Fruit fly (Drosophila melanogaster) whole organism, embryonic: ENCODE measurements around the gene Klp10A.

Source experiments
- Atf6 ChIP-seq: fragments of 200-800 bp; sonication (Bioruptor generic); IDR thresholded peaks from 2 replicates; pipeline ENCODE4 v1.3.6; 2022; ENCODE audit warnings: missing biosample characterization, missing genetic modification characterization
- CG11085 ChIP-seq: fragments of 200-800 bp; sonication (Bioruptor generic); IDR thresholded peaks from 2 replicates; pipeline ENCODE4 v1.3.6; 2022; ENCODE audit warnings: missing biosample characterization, missing genetic modification characterization
- CG11695 ChIP-seq: fragments of 200-800 bp; sonication (Bioruptor generic); IDR thresholded peaks from 3 replicates; pipeline ENCODE4 v1.3.6; 2022; ENCODE audit warnings: missing biosample characterization, missing genetic modification characterization
- CG12942 ChIP-seq: fragments of 200-800 bp; sonication (Bioruptor generic); optimal IDR thresholded peaks from 3 replicates; lab custom pipeline; 2016; ENCODE audit warnings: missing biosample characterization, missing genetic modification characterization
- CG15269 ChIP-seq: fragments of 200-800 bp; sonication (Bioruptor generic); optimal IDR thresholded peaks from 2 replicates; lab custom pipeline; 2018; ENCODE audit warnings: missing biosample characterization, mild to moderate bottlenecking, missing genetic modification characterization, moderate library complexity
- CG17829 ChIP-seq: fragments of 200-800 bp; optimal IDR thresholded peaks from 2 replicates; lab custom pipeline; 2019; ENCODE audit warnings: missing biosample characterization, mild to moderate bottlenecking, missing genetic modification characterization, moderate library complexity
- CG30403 ChIP-seq: fragments of 200-800 bp; sonication (Bioruptor generic); optimal IDR thresholded peaks from 3 replicates; lab custom pipeline; 2016; ENCODE audit warnings: missing biosample characterization, missing genetic modification characterization
- CG31388 ChIP-seq: fragments of 200-800 bp; sonication (Bioruptor generic); optimal IDR thresholded peaks from 2 replicates; lab custom pipeline; 2016; ENCODE audit warnings: missing biosample characterization, missing genetic modification characterization
- CG33213 ChIP-seq: fragments of 200-800 bp; sonication (Bioruptor generic); optimal IDR thresholded peaks from 3 replicates; lab custom pipeline; 2016; ENCODE audit warnings: missing biosample characterization, missing genetic modification characterization
- CG3726 ChIP-seq: fragments of 200-800 bp; sonication (Bioruptor generic); IDR thresholded peaks from 3 replicates; pipeline ENCODE4, ENCODE4 v1.3.6; 2022; ENCODE audit warnings: missing biosample characterization, missing genetic modification characterization
- CG3847 ChIP-seq: fragments of 200-800 bp; sonication (Bioruptor generic); IDR thresholded peaks from 2 replicates; pipeline ENCODE4 v1.3.6; 2022; ENCODE audit warnings: missing biosample characterization, missing genetic modification characterization
- CG4404 ChIP-seq: fragments of 200-800 bp; sonication (Bioruptor generic); IDR thresholded peaks from 2 replicates; pipeline ENCODE4 v1.3.6; 2022; ENCODE audit warnings: missing biosample characterization, missing genetic modification characterization
- CG6813 ChIP-seq: fragments of 200-800 bp; sonication (Bioruptor generic); optimal IDR thresholded peaks from 2 replicates; lab custom pipeline; 2017; ENCODE audit warnings: missing biosample characterization, missing genetic modification characterization, mild to moderate bottlenecking, moderate library complexity, missing genetic modification reagents
- CG7556 ChIP-seq: fragments of 200-800 bp; sonication (Bioruptor generic); optimal IDR thresholded peaks from 2 replicates; lab custom pipeline; 2017; ENCODE audit warnings: missing biosample characterization, mild to moderate bottlenecking, missing genetic modification characterization
- CG7839 ChIP-seq: fragments of 200-800 bp; sonication (Bioruptor generic); optimal IDR thresholded peaks from 3 replicates; lab custom pipeline; 2018; ENCODE audit warnings: missing biosample characterization, mild to moderate bottlenecking, missing genetic modification characterization, moderate library complexity
- CG7928 ChIP-seq: fragments of 200-800 bp; sonication (Bioruptor generic); optimal IDR thresholded peaks from 2 replicates; lab custom pipeline; 2017; ENCODE audit warnings: missing biosample characterization, mild to moderate bottlenecking, missing genetic modification characterization
- CG7987 ChIP-seq: fragments of 200-800 bp; sonication (Bioruptor generic); optimal IDR thresholded peaks from 2 replicates; lab custom pipeline; 2018; ENCODE audit warnings: missing biosample characterization, mild to moderate bottlenecking, missing genetic modification characterization, moderate library complexity
- CG8765 ChIP-seq: fragments of 200-800 bp; sonication (Bioruptor generic); IDR thresholded peaks from 2 replicates; pipeline ENCODE4 v1.3.6; 2022; ENCODE audit warnings: missing biosample characterization, missing genetic modification characterization
- CG9215 ChIP-seq: fragments of 200-800 bp; sonication (Bioruptor generic); IDR thresholded peaks from 2 replicates; pipeline ENCODE4 v1.3.6; 2022; ENCODE audit warnings: missing biosample characterization, missing genetic modification characterization
- Chrac-16 ChIP-seq: fragments of 200-800 bp; sonication (Bioruptor generic); optimal IDR thresholded peaks from 3 replicates; lab custom pipeline; 2016; ENCODE audit warnings: missing biosample characterization, missing genetic modification characterization
- Dbx ChIP-seq: fragments of 200-800 bp; sonication (Bioruptor generic); IDR thresholded peaks from 3 replicates; pipeline ENCODE4 v1.3.6; 2022; ENCODE audit warnings: missing biosample characterization, missing genetic modification characterization
- Dfd ChIP-seq, 2 experiments: fragments of >200 bp; optimal IDR thresholded peaks; 2 replicates each; lab custom pipeline; 2017; ENCODE audit warnings: missing biosample characterization in 2 of 2, missing genetic modification characterization in 2 of 2
- Dref ChIP-seq: fragments of 200-800 bp; sonication (Bioruptor generic); IDR thresholded peaks from 2 replicates; pipeline ENCODE4 v1.3.6; 2022; ENCODE audit warnings: missing biosample characterization, missing genetic modification characterization
- Drgx ChIP-seq: fragments of 200-800 bp; sonication (Bioruptor generic); IDR thresholded peaks from 2 replicates; pipeline ENCODE4 v1.3.6; 2022; ENCODE audit warnings: missing biosample characterization, missing genetic modification characterization
- E2f1 ChIP-seq: fragments of 200-800 bp; sonication (Bioruptor generic); IDR thresholded peaks from 2 replicates; pipeline ENCODE4 v1.3.6; 2022; ENCODE audit warnings: missing biosample characterization, missing genetic modification characterization
- Ets97D ChIP-seq: fragments of 200-800 bp; sonication (Bioruptor generic); optimal IDR thresholded peaks from 3 replicates; lab custom pipeline; 2016; ENCODE audit warnings: missing biosample characterization, missing genetic modification characterization
- GATAe ChIP-seq: fragments of 200-800 bp; sonication (Bioruptor generic); conservative IDR thresholded peaks from 2 replicates; pipeline ENCODE4 v1.3.6; 2022; ENCODE audit warnings: missing biosample characterization, missing genetic modification characterization
- H15 ChIP-seq: fragments of 200-800 bp; sonication (Bioruptor generic); IDR thresholded peaks from 3 replicates; pipeline ENCODE4 v1.3.6; 2022; ENCODE audit warnings: missing biosample characterization, missing genetic modification characterization
- Poxn ChIP-seq: fragments of 200-800 bp; sonication (Bioruptor generic); IDR thresholded peaks from 2 replicates; pipeline ENCODE4 v1.3.6; 2022; ENCODE audit warnings: missing biosample characterization, missing genetic modification characterization
- Scr ChIP-seq: fragments of 200-800 bp; sonication (Bioruptor generic); IDR thresholded peaks from 2 replicates; pipeline ENCODE4 v1.3.6; 2022; ENCODE audit warnings: missing biosample characterization, missing genetic modification characterization; ENCODE audit not compliant: partially characterized antibody
- Tbp ChIP-seq: fragments of >200 bp; optimal IDR thresholded peaks from 2 replicates; lab custom pipeline; 2018; ENCODE audit warnings: missing biosample characterization, missing genetic modification characterization
- Vsx1 ChIP-seq: fragments of 200-800 bp; sonication (Bioruptor generic); optimal IDR thresholded peaks from 2 replicates; lab custom pipeline; 2017; ENCODE audit warnings: missing biosample characterization, mild to moderate bottlenecking, missing genetic modification characterization, missing genetic modification reagents
- Xrp1 ChIP-seq: fragments of 200-800 bp; sonication (Bioruptor generic); IDR thresholded peaks from 2 replicates; pipeline ENCODE4 v1.3.6; 2022; ENCODE audit warnings: missing biosample characterization, missing genetic modification characterization
- abd-A ChIP-seq: fragments of 200-800 bp; sonication (Bioruptor generic); optimal IDR thresholded peaks from 3 replicates; lab custom pipeline; 2019; ENCODE audit warnings: missing biosample characterization, mild to moderate bottlenecking, missing genetic modification characterization, moderate library complexity
- aop ChIP-seq: fragments of 200-800 bp; sonication (Bioruptor generic); IDR thresholded peaks from 2 replicates; pipeline ENCODE4 v1.3.6; 2022; ENCODE audit warnings: missing biosample characterization, missing genetic modification characterization
- ato ChIP-seq: fragments of 200-800 bp; sonication (Bioruptor generic); IDR thresholded peaks from 2 replicates; pipeline ENCODE4 v1.3.6; 2022; ENCODE audit warnings: missing biosample characterization, missing genetic modification characterization; ENCODE audit not compliant: partially characterized antibody
- cato ChIP-seq: fragments of 200-800 bp; sonication (Bioruptor generic); optimal IDR thresholded peaks from 2 replicates; lab custom pipeline; 2016; ENCODE audit warnings: missing biosample characterization, missing genetic modification characterization, borderline replicate concordance
- dm ChIP-seq: fragments of 200-800 bp; sonication (Bioruptor generic); optimal IDR thresholded peaks from 3 replicates; lab custom pipeline; 2016; ENCODE audit warnings: missing biosample characterization, missing genetic modification characterization
- dysf ChIP-seq: fragments of 200-800 bp; sonication (Bioruptor generic); IDR thresholded peaks from 3 replicates; pipeline ENCODE4 v1.3.6; 2022; ENCODE audit warnings: missing biosample characterization, missing genetic modification characterization
- eve ChIP-seq, 2 experiments: fragments of >200 bp; optimal IDR thresholded peaks; 2 replicates each; lab custom pipeline; 2017; ENCODE audit warnings: missing biosample characterization in 2 of 2, missing genetic modification characterization in 2 of 2
- fru ChIP-seq: fragments of >200 bp; optimal IDR thresholded peaks from 2 replicates; lab custom pipeline; 2017
- klu ChIP-seq: fragments of 200-800 bp; sonication (Bioruptor generic); IDR thresholded peaks from 2 replicates; pipeline ENCODE4 v1.3.6; 2022; ENCODE audit warnings: missing biosample characterization, missing genetic modification characterization
- lola ChIP-seq, 3 experiments: fragments of >200 bp in 2 of 3; fragments of 200-800 bp in 1 of 3; sonication (Bioruptor generic) in 1 of 3; optimal IDR thresholded peaks; 2 replicates each; lab custom pipeline; 2017 to 2019; ENCODE audit warnings: missing biosample characterization in 3 of 3, missing genetic modification characterization in 3 of 3, mild to moderate bottlenecking in 1 of 3, moderate library complexity in 1 of 3
- onecut ChIP-seq: fragments of 200-800 bp; sonication (Bioruptor generic); IDR thresholded peaks from 2 replicates; pipeline ENCODE4 v1.3.6; 2022; ENCODE audit warnings: missing biosample characterization, missing genetic modification characterization
- repo ChIP-seq: fragments of 200-800 bp; sonication (Bioruptor generic); optimal IDR thresholded peaks from 2 replicates; lab custom pipeline; 2016; ENCODE audit warnings: missing biosample characterization, missing genetic modification characterization
- slou ChIP-seq: fragments of 200-800 bp; sonication (Bioruptor generic); optimal IDR thresholded peaks from 3 replicates; lab custom pipeline; 2016; ENCODE audit warnings: missing biosample characterization, missing genetic modification characterization
- sr ChIP-seq: fragments of 200-800 bp; sonication (Bioruptor generic); IDR thresholded peaks from 3 replicates; pipeline ENCODE4 v1.3.6; 2022; ENCODE audit warnings: missing biosample characterization, missing genetic modification characterization
- trh ChIP-seq: fragments of 200-800 bp; sonication (Bioruptor generic); optimal IDR thresholded peaks from 2 replicates; lab custom pipeline; 2016; ENCODE audit warnings: missing biosample characterization, missing genetic modification characterization
- vfl ChIP-seq: fragments of 200-800 bp; sonication (Bioruptor generic); optimal IDR thresholded peaks from 2 replicates; lab custom pipeline; 2016; ENCODE audit warnings: missing biosample characterization, missing genetic modification characterization
- zfh1 ChIP-seq: fragments of 200-800 bp; sonication (Bioruptor generic); IDR thresholded peaks from 3 replicates; pipeline ENCODE4 v1.3.6; 2022; ENCODE audit warnings: missing biosample characterization, missing genetic modification characterization

Klp10A gene

dm6 chrX:11108148-11108844 is 28.6 kb downstream of the Klp10A start, which contains the start of gene Hsp60A (continued):
- peak; percentile 60 for TF ChIP-seq CG30403 (GFP tag; lab: Kevin White, UChicago)
- peak; percentile 86 for TF ChIP-seq Dref (GFP tag; lab: Robert Waterston, UW)
- peak; percentile 48; the same call in 1 of the 3 replicates for TF ChIP-seq Dbx
- no peak for TF ChIP-seq fru (lab: Kevin White, UChicago)
- peak; percentile 59 for TF ChIP-seq CG7839
- peak; percentile 41 for TF ChIP-seq vfl
- TF ChIP-seq CG7928 (GFP tag; lab: Kevin White, UChicago): no peak
- no peak for TF ChIP-seq cato (GFP tag; lab: Kevin White, UChicago)
- TF ChIP-seq dm (GFP tag; lab: Kevin White, UChicago): no peak
- no peak for TF ChIP-seq trh (GFP tag; lab: Kevin White, UChicago)
- TF ChIP-seq aop: no peak
- no peak for TF ChIP-seq GATAe (GFP tag; lab: Robert Waterston, UW)
- no peak for TF ChIP-seq onecut (GFP tag; lab: Robert Waterston, UW)
- no peak for TF ChIP-seq H15 (GFP tag; lab: Robert Waterston, UW)
- TF ChIP-seq slou: no peak
- no peak for TF ChIP-seq sr (GFP tag; lab: Robert Waterston, UW)
- TF ChIP-seq Vsx1: no peak
- peak; percentile 37 for TF ChIP-seq Ets97D (GFP tag; lab: Kevin White, UChicago)
- TF ChIP-seq CG33213: no peak
- TF ChIP-seq CG7987: no peak
- peak in 1 of 3 experiments; percentile 43 for TF ChIP-seq lola (GFP tag; optimal IDR thresholded peaks at IDR 0.05; lab: Kevin White, UChicago)
- TF ChIP-seq eve (GFP tag; optimal IDR thresholded peaks at IDR 0.05; lab: Kevin White, UChicago): no peak
- TF ChIP-seq Poxn (GFP tag; lab: Robert Waterston, UW): no peak
- TF ChIP-seq klu (GFP tag; lab: Robert Waterston, UW): no peak
- no peak for TF ChIP-seq repo (GFP tag; lab: Kevin White, UChicago)
- TF ChIP-seq CG4404: no peak
- peak; percentile 55; the same call in 1 of the 2 replicates for TF ChIP-seq ato (GFP tag; lab: Robert Waterston, UW)
- TF ChIP-seq CG7556 (GFP tag; lab: Kevin White, UChicago): peak; percentile 21
- no peak; the same call in 2 of the 3 replicates for TF ChIP-seq dysf (GFP tag; lab: Robert Waterston, UW)
- TF ChIP-seq Atf6 (GFP tag; lab: Robert Waterston, UW): peak; percentile 43
- TF ChIP-seq CG8765 (GFP tag; lab: Robert Waterston, UW): no peak
- 0 out of 2 replicates have a peak, but pooled peaks have one; percentile 20 for TF ChIP-seq E2f1 (GFP tag; lab: Robert Waterston, UW)
- no peak for TF ChIP-seq CG3726 (GFP tag; lab: Robert Waterston, UW)
- no peak for TF ChIP-seq abd-A
- TF ChIP-seq CG31388 (GFP tag; lab: Kevin White, UChicago): peak; percentile 8
- TF ChIP-seq Scr (GFP tag; lab: Robert Waterston, UW): peak; percentile 87
- TF ChIP-seq CG6813: no peak
- peak; percentile 15 for TF ChIP-seq CG12942
- no peak for TF ChIP-seq CG11695
- TF ChIP-seq Chrac-16: peak; percentile 21
- TF ChIP-seq Drgx: peak; percentile 27; the same call in 1 of the 2 replicates
- no peak for TF ChIP-seq Tbp (GFP tag; lab: Kevin White, UChicago)
- no peak for TF ChIP-seq CG11085 (GFP tag; lab: Robert Waterston, UW)
- TF ChIP-seq zfh1 (GFP tag; lab: Robert Waterston, UW): no peak; the same call in 2 of the 3 replicates
- TF ChIP-seq CG9215 (GFP tag; lab: Robert Waterston, UW): 0 out of 2 replicates have a peak, but pooled peaks have one; percentile 25
- TF ChIP-seq Dfd (GFP tag; optimal IDR thresholded peaks at IDR 0.05; lab: Kevin White, UChicago): no peak
- peak; percentile 28; the same call in 1 of the 2 replicates for TF ChIP-seq Xrp1 (GFP tag; lab: Robert Waterston, UW)
- peak; percentile 25; the same call in 1 of the 2 replicates for TF ChIP-seq CG3847 (GFP tag; lab: Robert Waterston, UW)
- peak; percentile 58 for TF ChIP-seq CG17829 (tag; lab: Kevin White, UChicago)
- TF ChIP-seq CG15269 (tag; lab: Kevin White, UChicago): peak; percentile 59
